Fruit fly (Drosophila melanogaster) Kc167 (cell line): ENCODE data around the gene CG6999.

Source experiments
- Myc ChIP-seq: fragments of >200 bp; optimal IDR thresholded peaks from 2 replicates; lab custom pipeline; 2017; ENCODE audit warnings: missing external identifiers
- Sin3A ChIP-seq: fragments of >200 bp; optimal IDR thresholded peaks from 2 replicates; lab custom pipeline; 2018; ENCODE audit warnings: missing external identifiers
- h ChIP-seq: fragments of >200 bp; optimal IDR thresholded peaks from 3 replicates; lab custom pipeline; 2018; ENCODE audit warnings: missing external identifiers
- insv ChIP-seq: fragments of >200 bp; optimal IDR thresholded peaks from 3 replicates; lab custom pipeline; 2018; ENCODE audit warnings: missing external identifiers
- psq ChIP-seq: fragments of >200 bp; optimal IDR thresholded peaks from 2 replicates; lab custom pipeline; 2017; ENCODE audit warnings: missing external identifiers
- ttk ChIP-seq: sonication (Bioruptor generic); optimal IDR thresholded peaks from 2 replicates; lab custom pipeline; 2017; ENCODE audit warnings: missing external identifiers

CG6999 gene

dm6 chrX:9127264-9128011, 39.3 kb downstream of the CG6999 start:
- no peak for TF ChIP-seq psq (lab: Kevin White, UChicago)
- TF ChIP-seq ttk (lab: Kevin White, UChicago): no peak
- TF ChIP-seq Myc (lab: Kevin White, UChicago): no peak
- no peak for TF ChIP-seq Sin3A (lab: Kevin White, UChicago)
- no peak for TF ChIP-seq h (lab: Kevin White, UChicago)
- TF ChIP-seq insv: no peak

dm6 chrX:9128012-9128280, 39.8 kb downstream of the CG6999 start:
- no peak for TF ChIP-seq insv
- TF ChIP-seq ttk (lab: Kevin White, UChicago): no peak
- no peak for TF ChIP-seq psq (lab: Kevin White, UChicago)
- no peak for TF ChIP-seq Myc (lab: Kevin White, UChicago)
- no peak for TF ChIP-seq h (lab: Kevin White, UChicago)
- no peak for TF ChIP-seq Sin3A (lab: Kevin White, UChicago)

dm6 chrX:9129436-9129835, 41.3 kb downstream of the CG6999 start:
- no peak for TF ChIP-seq Sin3A (lab: Kevin White, UChicago)
- no peak for TF ChIP-seq ttk (lab: Kevin White, UChicago)
- no peak for TF ChIP-seq insv
- TF ChIP-seq h (lab: Kevin White, UChicago): no peak
- no peak for TF ChIP-seq psq (lab: Kevin White, UChicago)
- TF ChIP-seq Myc (lab: Kevin White, UChicago): no peak

dm6 chrX:9130243-9130642, 42.1 kb downstream of the CG6999 start:
- no peak for TF ChIP-seq Sin3A (lab: Kevin White, UChicago)
- TF ChIP-seq insv: no peak
- TF ChIP-seq h (lab: Kevin White, UChicago): no peak
- no peak for TF ChIP-seq psq (lab: Kevin White, UChicago)
- TF ChIP-seq Myc (lab: Kevin White, UChicago): no peak
- no peak for TF ChIP-seq ttk (lab: Kevin White, UChicago)

dm6 chrX:9131523-9131922, 43.4 kb downstream of the CG6999 start:
- TF ChIP-seq psq (lab: Kevin White, UChicago) (no peak), Sin3A (lab: Kevin White, UChicago) (no peak), ttk (lab: Kevin White, UChicago) (no peak), h (lab: Kevin White, UChicago) (no peak), Myc (lab: Kevin White, UChicago) (no peak), insv (no peak)

dm6 chrX:9132589-9133237, 44.5 kb downstream of the CG6999 start:
- TF ChIP-seq Sin3A (lab: Kevin White, UChicago): no peak
- no peak for TF ChIP-seq insv
- no peak for TF ChIP-seq Myc (lab: Kevin White, UChicago)
- TF ChIP-seq h (lab: Kevin White, UChicago): no peak
- no peak for TF ChIP-seq psq (lab: Kevin White, UChicago)
- TF ChIP-seq ttk (lab: Kevin White, UChicago): no peak

dm6 chrX:9133577-9134240, 45.5 kb downstream of the CG6999 start:
- TF ChIP-seq insv: no peak
- TF ChIP-seq Sin3A (lab: Kevin White, UChicago): no peak
- no peak for TF ChIP-seq psq (lab: Kevin White, UChicago)
- no peak for TF ChIP-seq Myc (lab: Kevin White, UChicago)
- TF ChIP-seq h (lab: Kevin White, UChicago): no peak
- no peak for TF ChIP-seq ttk (lab: Kevin White, UChicago)

- no peak for TF ChIP-seq Sin3A (lab: Kevin White, UChicago)
- TF ChIP-seq insv: no peak
- no peak for TF ChIP-seq Myc (lab: Kevin White, UChicago)
- TF ChIP-seq psq (lab: Kevin White, UChicago): no peak
- no peak for TF ChIP-seq h (lab: Kevin White, UChicago)
- no peak for TF ChIP-seq ttk (lab: Kevin White, UChicago)
These were observed 46.2 kb downstream of the CG6999 start for dm6 chrX:9134241-9134849.

dm6 chrX:9134922-9135453, 46.8 kb downstream of the CG6999 start, which contains the start of gene fend:
fend (minus strand) TSS chrX:9135099.
- TF ChIP-seq Myc (lab: Kevin White, UChicago): no peak
- no peak for TF ChIP-seq psq (lab: Kevin White, UChicago)
- no peak for TF ChIP-seq h (lab: Kevin White, UChicago)
- TF ChIP-seq ttk (lab: Kevin White, UChicago): no peak
- TF ChIP-seq Sin3A (lab: Kevin White, UChicago): no peak
- no peak for TF ChIP-seq insv

dm6 chrX:9136776-9137550, 48.8 kb downstream of the CG6999 start:
- TF ChIP-seq Myc (lab: Kevin White, UChicago): no peak
- TF ChIP-seq insv: no peak
- TF ChIP-seq psq (lab: Kevin White, UChicago): no peak
- TF ChIP-seq ttk (lab: Kevin White, UChicago): no peak
- TF ChIP-seq h (lab: Kevin White, UChicago): no peak
- no peak for TF ChIP-seq Sin3A (lab: Kevin White, UChicago)
